Worm (Caenorhabditis elegans) whole organism, mixed stage, embryonic: Measurements from ENCODE around the gene F10G7.12.

Experiments
- ceh-83 ChIP-seq: fragments of 200-800 bp; sonication (Bioruptor generic); optimal IDR thresholded peaks from 2 replicates; lab custom pipeline; 2018; ENCODE audit warnings: mild to moderate bottlenecking, missing genetic modification characterization, missing compliant biosample characterization
- nhr-237 ChIP-seq: fragments of 150-350 bp; optimal IDR thresholded peaks from 2 replicates; lab custom pipeline; 2014; ENCODE audit warnings: missing biosample characterization, missing genetic modification characterization
- pha-4 ChIP-seq: fragments of 150-350 bp; optimal IDR thresholded peaks from 2 replicates; lab custom pipeline; 2018; ENCODE audit warnings: missing biosample characterization, missing genetic modification reagents, missing genetic modification characterization
- unc-39 ChIP-seq: fragments of 150-350 bp; optimal IDR thresholded peaks from 2 replicates; lab custom pipeline; 2014; ENCODE audit warnings: missing biosample characterization, missing genetic modification characterization

DNA sequence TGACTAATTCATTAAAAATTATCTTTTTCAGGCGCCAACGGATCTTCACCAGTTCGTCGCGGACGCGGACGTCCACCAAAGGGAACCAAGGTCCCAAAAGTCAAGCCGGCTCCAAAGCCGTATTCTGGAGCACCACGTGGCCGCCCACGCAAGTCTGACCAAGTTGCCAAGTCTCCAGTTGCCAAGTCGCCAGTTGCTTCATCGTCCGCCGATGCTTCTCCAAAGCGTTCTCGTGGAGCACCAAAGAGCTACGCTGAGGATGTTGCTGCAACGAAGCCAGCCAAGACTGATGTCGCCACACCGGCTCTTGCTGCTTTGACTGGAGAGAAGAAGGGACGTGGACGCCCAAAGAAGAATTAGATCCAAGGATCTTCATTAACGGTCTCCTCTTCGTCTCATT lies 16.3 kb upstream of the F10G7.12 start:
- TF ChIP-seq nhr-237 (tag; lab: Kevin White, UChicago) (no peak), ceh-83 (GFP tag; lab: Kevin White, UChicago) (no peak), unc-39 (tag; lab: Kevin White, UChicago) (no peak), pha-4 (tag; lab: Kevin White, UChicago) (no peak)
